Worm (Caenorhabditis elegans) whole organism, young adult: ENCODE measurements around the gene ceh-21.

Source experiments
- B0261.1 ChIP-seq: sonication (generic microtip); optimal IDR thresholded peaks from 2 replicates; lab custom pipeline; 2016; ENCODE audit warnings: mild to moderate bottlenecking, missing genetic modification characterization, moderate library complexity, missing compliant biosample characterization
- B0336.3 ChIP-seq: fragments of 200-800 bp; sonication (Bioruptor generic); IDR thresholded peaks from 2 replicates; pipeline ENCODE4 v1.3.6; 2022; ENCODE audit warnings: missing genetic modification characterization, missing compliant biosample characterization
- D2030.7 ChIP-seq: fragments of 200-800 bp; sonication (Bioruptor generic); IDR thresholded peaks from 2 replicates; pipeline ENCODE4 v1.3.6; 2022; ENCODE audit warnings: missing genetic modification reagents, missing genetic modification characterization, missing compliant biosample characterization
- F23B12.7 ChIP-seq: sonication (generic microtip); optimal IDR thresholded peaks from 2 replicates; lab custom pipeline; 2017; ENCODE audit warnings: missing genetic modification characterization, mild to moderate bottlenecking, missing compliant biosample characterization, antibody characterized with exemption, moderate library complexity; ENCODE audit not compliant: insufficient read depth
- F33H1.4 ChIP-seq: fragments of 200-800 bp; sonication (Bioruptor generic); IDR thresholded peaks from 2 replicates; pipeline ENCODE4 v1.3.6; 2022; ENCODE audit warnings: missing genetic modification reagents, missing genetic modification characterization, missing compliant biosample characterization
- F52B5.7 ChIP-seq: sonication (generic microtip); optimal IDR thresholded peaks from 2 replicates; lab custom pipeline; 2016; ENCODE audit warnings: mild to moderate bottlenecking, missing genetic modification characterization, missing compliant biosample characterization
- F55B11.4 ChIP-seq: sonication (generic microtip); optimal IDR thresholded peaks from 2 replicates; lab custom pipeline; 2016; ENCODE audit warnings: missing compliant biosample characterization, missing genetic modification characterization, borderline replicate concordance; ENCODE audit not compliant: insufficient read depth
- K11D2.4 ChIP-seq: fragments of 200-800 bp; sonication (Bioruptor generic); IDR thresholded peaks from 2 replicates; pipeline ENCODE4 v1.3.6; 2022; ENCODE audit warnings: missing genetic modification reagents, missing genetic modification characterization, missing compliant biosample characterization
- T07F8.4 ChIP-seq: sonication (generic microtip); optimal IDR thresholded peaks from 2 replicates; lab custom pipeline; 2016; ENCODE audit warnings: mild to moderate bottlenecking, missing genetic modification characterization, moderate library complexity, missing compliant biosample characterization
- Y53G8AR.9 ChIP-seq: fragments of 200-800 bp; sonication (Bioruptor generic); conservative IDR thresholded peaks from 2 replicates; pipeline ENCODE4 v1.3.6; 2022; ENCODE audit warnings: missing genetic modification reagents, missing genetic modification characterization, missing compliant biosample characterization
- ZK185.1 ChIP-seq: sonication (generic microtip); optimal IDR thresholded peaks from 2 replicates; lab custom pipeline; 2016; ENCODE audit warnings: mild to moderate bottlenecking, missing genetic modification characterization, missing compliant biosample characterization; ENCODE audit not compliant: poor library complexity, severe bottlenecking
- ccch-3 ChIP-seq: fragments of 200-800 bp; sonication (Bioruptor generic); optimal IDR thresholded peaks from 2 replicates; lab custom pipeline; 2018; ENCODE audit warnings: mild to moderate bottlenecking, missing genetic modification characterization, missing compliant biosample characterization
- ceh-27 ChIP-seq: fragments of 200-800 bp; sonication (Bioruptor generic); optimal IDR thresholded peaks from 2 replicates; lab custom pipeline; 2018; ENCODE audit warnings: mild to moderate bottlenecking, missing genetic modification characterization, moderate library complexity, missing compliant biosample characterization
- dpff-1 ChIP-seq: sonication (generic microtip); optimal IDR thresholded peaks from 2 replicates; lab custom pipeline; 2017; ENCODE audit warnings: mild to moderate bottlenecking, missing genetic modification characterization, missing compliant biosample characterization
- dpl-1 ChIP-seq: fragments of 150-350 bp; optimal IDR thresholded peaks from 2 replicates; lab custom pipeline; 2014; ENCODE audit warnings: missing biosample characterization, missing genetic modification reagents, missing genetic modification characterization
- egl-44 ChIP-seq: fragments of 200-800 bp; sonication (Bioruptor generic); IDR thresholded peaks from 2 replicates; pipeline ENCODE4 v1.3.6; 2022; ENCODE audit warnings: missing genetic modification reagents, missing genetic modification characterization, missing compliant biosample characterization
- egrh-3 ChIP-seq: fragments of 200-800 bp; sonication (Bioruptor generic); IDR thresholded peaks from 2 replicates; pipeline ENCODE4 v1.3.6; 2022; ENCODE audit warnings: missing genetic modification reagents, missing genetic modification characterization, missing compliant biosample characterization
- ekl-4 ChIP-seq: fragments of 200-800 bp; sonication (Bioruptor generic); IDR thresholded peaks from 2 replicates; pipeline ENCODE4 v1.3.6; 2022; ENCODE audit warnings: missing genetic modification reagents, missing genetic modification characterization, missing compliant biosample characterization
- hlh-12 ChIP-seq: sonication (generic microtip); optimal IDR thresholded peaks from 2 replicates; lab custom pipeline; 2016; ENCODE audit warnings: missing genetic modification characterization, missing compliant biosample characterization
- hmg-1.2 ChIP-seq: fragments of 200-800 bp; sonication (Bioruptor generic); IDR thresholded peaks from 2 replicates; pipeline ENCODE4 v1.3.6; 2022; ENCODE audit warnings: missing genetic modification reagents, missing genetic modification characterization, missing compliant biosample characterization
- hrde-1 ChIP-seq: sonication (generic microtip); optimal IDR thresholded peaks from 2 replicates; lab custom pipeline; 2016; ENCODE audit warnings: missing genetic modification characterization, mild to moderate bottlenecking, missing compliant biosample characterization, moderate library complexity, missing genotype, missing genetic modification reagents, borderline replicate concordance
- let-526 ChIP-seq: fragments of 200-800 bp; sonication (Bioruptor generic); IDR thresholded peaks from 2 replicates; pipeline ENCODE4 v1.3.6; 2022; ENCODE audit warnings: missing genetic modification reagents, missing genetic modification characterization, missing compliant biosample characterization
- let-607 ChIP-seq, 2 experiments: fragments of 200-800 bp in 1 of 2; sonication (Bioruptor generic) in 1 of 2; sonication (generic microtip) in 1 of 2; optimal IDR thresholded peaks; 2 replicates each; lab custom pipeline; 2016 to 2018; ENCODE audit warnings: mild to moderate bottlenecking in 2 of 2, missing compliant biosample characterization in 2 of 2, missing genetic modification characterization in 2 of 2, moderate library complexity in 2 of 2, missing genotype in 1 of 2
- lin-35 ChIP-seq, 3 experiments: fragments of 150-350 bp in 2 of 3; sonication (generic microtip) in 1 of 3; optimal IDR thresholded peaks; 2 replicates each; lab custom pipeline; 2014 to 2018; ENCODE audit warnings: missing biosample characterization in 3 of 3, missing genetic modification characterization in 3 of 3, missing genetic modification reagents in 3 of 3
- lin-54 ChIP-seq: fragments of 200-800 bp; sonication (Bioruptor generic); optimal IDR thresholded peaks from 2 replicates; lab custom pipeline; 2018; ENCODE audit warnings: mild to moderate bottlenecking, missing genetic modification characterization, missing compliant biosample characterization
- lsl-1 ChIP-seq: fragments of 200-800 bp; sonication (Bioruptor generic); optimal IDR thresholded peaks from 2 replicates; lab custom pipeline; 2018; ENCODE audit warnings: mild to moderate bottlenecking, missing genetic modification characterization, moderate library complexity, missing compliant biosample characterization
- lsy-27 ChIP-seq: sonication (generic microtip); optimal IDR thresholded peaks from 2 replicates; lab custom pipeline; 2017; ENCODE audit warnings: missing genetic modification characterization, mild to moderate bottlenecking, missing compliant biosample characterization, antibody characterized with exemption, missing genotype, borderline replicate concordance; ENCODE audit not compliant: insufficient read depth
- madf-3 ChIP-seq: fragments of 200-800 bp; sonication (Bioruptor generic); IDR thresholded peaks from 2 replicates; pipeline ENCODE4 v1.3.6; 2022; ENCODE audit warnings: missing genetic modification reagents, missing genetic modification characterization, missing compliant biosample characterization
- mxl-1 ChIP-seq: sonication (generic microtip); optimal IDR thresholded peaks from 2 replicates; lab custom pipeline; 2016; ENCODE audit warnings: missing genetic modification characterization, missing compliant biosample characterization
- nfyb-1 ChIP-seq: fragments of 200-800 bp; sonication (Bioruptor generic); IDR thresholded peaks from 2 replicates; pipeline ENCODE4 v1.3.6; 2022; ENCODE audit warnings: missing genetic modification reagents, missing genetic modification characterization, missing compliant biosample characterization
- nhr-90 ChIP-seq: sonication (generic microtip); optimal IDR thresholded peaks from 2 replicates; lab custom pipeline; 2016; ENCODE audit warnings: missing genotype, mild to moderate bottlenecking, missing genetic modification characterization, missing compliant biosample characterization
- rcor-1 ChIP-seq: fragments of 200-800 bp; sonication (Bioruptor generic); IDR thresholded peaks from 2 replicates; pipeline ENCODE4 v1.3.6; 2022; ENCODE audit warnings: missing genetic modification reagents, missing genetic modification characterization, missing compliant biosample characterization
- repo-1 ChIP-seq: sonication (generic microtip); optimal IDR thresholded peaks from 2 replicates; lab custom pipeline; 2017; ENCODE audit warnings: mild to moderate bottlenecking, missing genetic modification characterization, missing compliant biosample characterization
- sdz-38 ChIP-seq: sonication (generic microtip); optimal IDR thresholded peaks from 2 replicates; lab custom pipeline; 2016; ENCODE audit warnings: missing genotype, missing genetic modification characterization, missing compliant biosample characterization
- snpc-3.4 ChIP-seq: sonication (generic microtip); optimal IDR thresholded peaks from 2 replicates; lab custom pipeline; 2017; ENCODE audit warnings: missing genetic modification characterization, mild to moderate bottlenecking, missing compliant biosample characterization, antibody characterized with exemption, moderate library complexity, missing genotype, missing genetic modification reagents
- tbx-9 ChIP-seq: sonication (generic microtip); optimal IDR thresholded peaks from 2 replicates; lab custom pipeline; 2016; ENCODE audit warnings: borderline replicate concordance, missing genetic modification characterization, inconsistent platforms, missing compliant biosample characterization
- xnd-1 ChIP-seq: sonication (generic microtip); optimal IDR thresholded peaks from 2 replicates; lab custom pipeline; 2016; ENCODE audit warnings: missing genotype, missing genetic modification reagents, missing genetic modification characterization, missing compliant biosample characterization
- zim-3 ChIP-seq: sonication (generic microtip); optimal IDR thresholded peaks from 2 replicates; lab custom pipeline; 2017; ENCODE audit warnings: mild to moderate bottlenecking, missing genetic modification characterization, moderate library complexity, missing compliant biosample characterization
- ztf-25 ChIP-seq: fragments of 200-800 bp; sonication (Bioruptor generic); IDR thresholded peaks from 2 replicates; pipeline ENCODE4 v1.3.6; 2022; ENCODE audit warnings: missing genetic modification reagents, missing genetic modification characterization, missing compliant biosample characterization
- ztf-3 ChIP-seq: fragments of 200-800 bp; sonication (Bioruptor generic); optimal IDR thresholded peaks from 2 replicates; lab custom pipeline; 2018; ENCODE audit warnings: mild to moderate bottlenecking, missing genetic modification characterization, missing compliant biosample characterization

ceh-21 gene

ce11 chrX:1880665-1881064 lies 28.1 kb upstream of the ceh-21 start (continued):
- TF ChIP-seq rcor-1 (peak; percentile 65), nfyb-1 (GFP tag; lab: Robert Waterston, UW) (no peak; the same call in 1 of the 2 replicates), ekl-4 (GFP tag; lab: Robert Waterston, UW) (no peak), lin-54 (GFP tag; lab: Kevin White, UChicago) (peak; percentile 47), let-526 (GFP tag; lab: Robert Waterston, UW) (peak; percentile 68; the same call in 1 of the 2 replicates), ccch-3 (peak; percentile 38), F23B12.7 (peak; percentile 57)

ce11 chrX:1870991-1871390 lies 18.5 kb upstream of the ceh-21 start:
- TF ChIP-seq B0261.1 (tag; lab: Kevin White, UChicago), result no peak
- no peak for TF ChIP-seq hlh-12 (tag; lab: Kevin White, UChicago)
- no peak for TF ChIP-seq zim-3 (tag; lab: Kevin White, UChicago)
- no peak for TF ChIP-seq dpl-1
- no peak for TF ChIP-seq ztf-3 (GFP tag; lab: Kevin White, UChicago)
- no peak for TF ChIP-seq tbx-9 (tag; lab: Kevin White, UChicago)
- TF ChIP-seq egrh-3 (GFP tag; lab: Robert Waterston, UW), result no peak
- peak; percentile 21; the same call in 1 of the 2 replicates for TF ChIP-seq nfyb-1 (GFP tag; lab: Robert Waterston, UW)

ce11 chrX:1864946-1865345 lies 12.4 kb upstream of the ceh-21 start, which contains the start of gene tbx-41:
tbx-41 (plus strand) TSS chrX:1865246.
- TF ChIP-seq B0336.3 (GFP tag; lab: Robert Waterston, UW) (no peak), xnd-1 (tag; lab: Kevin White, UChicago) (no peak)

ce11 chrX:1860422-1860821 lies 7.9 kb upstream of the ceh-21 start, which contains the start of gene T26C11.8:
T26C11.8 (plus strand) TSS chrX:1860722.
- TF ChIP-seq zim-3 (tag; lab: Kevin White, UChicago) (no peak), F52B5.7 (tag; lab: Kevin White, UChicago) (no peak), lsy-27 (tag; lab: Kevin White, UChicago) (no peak), Y53G8AR.9 (GFP tag; lab: Robert Waterston, UW) (no peak), dpff-1 (tag; lab: Kevin White, UChicago) (no peak)

- TF ChIP-seq tbx-9 (tag; lab: Kevin White, UChicago) (peak; percentile 9), F55B11.4 (no peak), madf-3 (no peak), egl-44 (GFP tag; lab: Robert Waterston, UW) (no peak), lin-35 (GFP tag; optimal IDR thresholded peaks at IDR 0.05; lab: Kevin White, UChicago) (peak in 1 of 3 experiments; percentile 37), hmg-1.2 (GFP tag; lab: Robert Waterston, UW) (peak; percentile 83), hrde-1 (tag; lab: Kevin White, UChicago) (no peak), repo-1 (tag; lab: Kevin White, UChicago) (no peak), F33H1.4 (no peak), ztf-25 (no peak), nhr-90 (peak; percentile 81), lsl-1 (no peak), sdz-38 (no peak), mxl-1 (peak; percentile 67), K11D2.4 (GFP tag; lab: Robert Waterston, UW) (peak; percentile 74), let-607 (tag; optimal IDR thresholded peaks at IDR 0.05; lab: Kevin White, UChicago) (peak in 1 of 2 experiments; percentile 50), zim-3 (tag; lab: Kevin White, UChicago) (no peak), ZK185.1 (tag; lab: Kevin White, UChicago) (no peak), snpc-3.4 (tag; lab: Kevin White, UChicago) (peak; percentile 27), ccch-3 (no peak), D2030.7 (peak; percentile 67; the same call in 1 of the 2 replicates), ceh-27 (GFP tag; lab: Kevin White, UChicago) (no peak), T07F8.4 (tag; lab: Kevin White, UChicago) (peak; percentile 60), ekl-4 (GFP tag; lab: Robert Waterston, UW) (peak; percentile 49)
Observed at ce11 chrX:1858616-1859015, 6.1 kb upstream of the ceh-21 start.
